3 worm cellular contexts compared by ENCODE assay signal in the genomic region with DNA sequence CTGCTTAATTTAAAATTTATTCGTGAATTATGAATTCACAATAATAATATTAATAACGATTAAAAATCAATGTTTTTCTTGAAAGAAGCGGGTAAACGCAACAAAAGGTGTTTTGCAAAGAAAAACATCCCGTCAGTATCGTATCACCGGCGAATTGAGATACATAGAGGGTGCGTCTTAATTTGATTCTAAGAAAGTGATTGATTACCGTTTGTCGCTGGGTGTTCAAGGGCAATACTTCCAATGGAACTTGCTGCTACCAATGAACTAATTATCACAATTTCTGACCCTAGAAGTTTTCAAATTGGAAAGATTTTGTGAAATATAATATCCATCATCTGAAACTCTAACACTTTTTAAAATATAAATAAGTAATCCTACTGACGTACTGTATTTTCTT.
TF ChIP-seq lines count a peak whose summit lies in the region.

No protein-coding gene starts in this region.

TF ChIP-seq in whole organism, L1 larva, 84 proteins besides CTCF, POLR2A, EP300 and RAD21:
- peak; percentile 62 for TF ChIP-seq lin-14 (GFP tag; optimal IDR thresholded peaks at IDR 0.05; lab: Kevin White, UChicago)
- TF ChIP-seq Y116A8C.19 (tag; optimal IDR thresholded peaks at IDR 0.05; lab: Kevin White, UChicago; ENCODE audit: borderline replicate concordance), result no peak
- TF ChIP-seq ces-1 (GFP tag; optimal IDR thresholded peaks at IDR 0.05; lab: Kevin White, UChicago), result no peak
- peak; percentile 5 for TF ChIP-seq nhr-20 (tag; optimal IDR thresholded peaks at IDR 0.05; lab: Kevin White, UChicago)
- no peak for TF ChIP-seq nhr-19 (GFP tag; conservative IDR thresholded peaks at IDR 0.05; lab: Robert Waterston, UW)
- peak; percentile 88 for TF ChIP-seq nhr-85 (tag; lab: Kevin White, UChicago)
- TF ChIP-seq mab-9 (GFP tag; IDR thresholded peaks at IDR 0.05; lab: Robert Waterston, UW), result no peak
- TF ChIP-seq blmp-1 (tag; optimal IDR thresholded peaks at IDR 0.05; lab: Kevin White, UChicago), result peak; percentile 91
- TF ChIP-seq elt-3 (tag; optimal IDR thresholded peaks at IDR 0.05; lab: Kevin White, UChicago), result peak in 2 of 6 experiments; percentile 1 to 80
- TF ChIP-seq snu-23 (GFP tag; optimal IDR thresholded peaks at IDR 0.05; lab: Kevin White, UChicago), result no peak
- no peak for TF ChIP-seq hpl-2 (GFP tag; optimal IDR thresholded peaks at IDR 0.05; lab: Kevin White, UChicago)
- no peak for TF ChIP-seq ceh-88 (GFP tag; IDR thresholded peaks at IDR 0.05; lab: Robert Waterston, UW)
- no peak for TF ChIP-seq lin-15B (tag; optimal IDR thresholded peaks at IDR 0.05; lab: Kevin White, UChicago)
TF ChIP-seq in whole organism, L1 larva: peak in this region for 5.

TF ChIP-seq in whole organism, L2 larva, 48 proteins besides CTCF, POLR2A, EP300 and RAD21:
- TF ChIP-seq zag-1 (tag; optimal IDR thresholded peaks at IDR 0.05; lab: Kevin White, UChicago), result no peak
- peak; percentile 93 for TF ChIP-seq ceh-16 (tag; optimal IDR thresholded peaks at IDR 0.05; lab: Kevin White, UChicago)
- peak; percentile 72 for TF ChIP-seq blmp-1 (tag; optimal IDR thresholded peaks at IDR 0.05; lab: Kevin White, UChicago; ENCODE audit: insufficient read depth)
- no peak for TF ChIP-seq unc-39 (tag; optimal IDR thresholded peaks at IDR 0.05; lab: Kevin White, UChicago)
- peak; percentile 27 for TF ChIP-seq sma-9 (GFP tag; optimal IDR thresholded peaks at IDR 0.05; lab: Kevin White, UChicago)
- no peak for TF ChIP-seq sma-9 (tag; optimal IDR thresholded peaks at IDR 0.05; lab: Kevin White, UChicago)
- no peak for TF ChIP-seq skn-1 (tag; optimal IDR thresholded peaks at IDR 0.05; lab: Kevin White, UChicago)
- TF ChIP-seq nhr-129 (tag; optimal IDR thresholded peaks at IDR 0.05; lab: Kevin White, UChicago), result no peak
- no peak for TF ChIP-seq peb-1 (tag; optimal IDR thresholded peaks at IDR 0.05; lab: Kevin White, UChicago)

TF ChIP-seq in whole organism, L3 larva, 47 proteins besides CTCF, POLR2A, EP300 and RAD21:
- TF ChIP-seq nhr-25 (tag; optimal IDR thresholded peaks at IDR 0.05; lab: Kevin White, UChicago), result peak; percentile 61
- no peak for TF ChIP-seq ztf-4 (tag; optimal IDR thresholded peaks at IDR 0.05; lab: Kevin White, UChicago)
- no peak for TF ChIP-seq nhr-76 (tag; optimal IDR thresholded peaks at IDR 0.05; lab: Kevin White, UChicago)
- TF ChIP-seq nhr-23 (tag; optimal IDR thresholded peaks at IDR 0.05; lab: Kevin White, UChicago), result peak; percentile 32
- no peak for TF ChIP-seq mdl-1 (tag; optimal IDR thresholded peaks at IDR 0.05; lab: Kevin White, UChicago)
- no peak for TF ChIP-seq lin-15B (tag; optimal IDR thresholded peaks at IDR 0.05; lab: Kevin White, UChicago)
- no peak for TF ChIP-seq R02D3.7 (tag; optimal IDR thresholded peaks at IDR 0.05; lab: Kevin White, UChicago)
- TF ChIP-seq unc-62 (GFP tag; optimal IDR thresholded peaks at IDR 0.05; lab: Kevin White, UChicago), result no peak
- TF ChIP-seq egl-5 (tag; optimal IDR thresholded peaks at IDR 0.05; lab: Kevin White, UChicago), result no peak
- TF ChIP-seq pha-4 (tag; optimal IDR thresholded peaks at IDR 0.05; lab: Kevin White, UChicago), result no peak
- TF ChIP-seq nhr-12 (tag; optimal IDR thresholded peaks at IDR 0.05; lab: Kevin White, UChicago), result no peak
- no peak for TF ChIP-seq tbx-2 (tag; optimal IDR thresholded peaks at IDR 0.05; lab: Kevin White, UChicago)
- TF ChIP-seq ZK546.5 (tag; optimal IDR thresholded peaks at IDR 0.05; lab: Kevin White, UChicago), result no peak
- peak; percentile 45 for TF ChIP-seq lin-39 (tag; optimal IDR thresholded peaks at IDR 0.05; lab: Kevin White, UChicago)
- peak in 1 of 3 experiments; percentile 43 for TF ChIP-seq elt-3 (tag; optimal IDR thresholded peaks at IDR 0.05; lab: Kevin White, UChicago)
- no peak for TF ChIP-seq egl-27 (tag; optimal IDR thresholded peaks at IDR 0.05; lab: Kevin White, UChicago)
TF ChIP-seq in whole organism, L3 larva: peak in this region for 4.
